Worm (Caenorhabditis elegans): Measurements from ENCODE around the gene scl-23.

DNA sequence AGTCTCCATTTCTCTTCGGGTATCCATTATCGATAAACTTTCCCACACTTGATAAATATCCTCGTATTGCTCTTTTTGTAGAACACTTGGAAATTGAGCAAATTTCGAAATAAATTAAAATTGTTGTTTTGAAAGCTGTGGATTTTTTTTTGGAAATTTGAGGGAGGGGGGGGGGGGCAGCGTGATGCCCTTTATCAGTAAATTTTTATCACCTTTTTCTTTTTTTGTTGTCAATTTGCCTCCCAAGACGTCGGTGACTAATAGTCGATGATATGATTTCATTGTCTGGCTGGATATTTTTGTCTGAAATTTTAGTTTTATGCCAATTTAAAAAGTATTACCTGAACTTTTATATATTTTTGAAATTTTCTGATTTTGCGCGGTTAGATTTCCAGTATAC, at the start of gene scl-23:
- TF ChIP-seq nhr-12 (tag; optimal IDR thresholded peaks at IDR 0.05) = no peak
- no peak for TF ChIP-seq elt-3 (tag; optimal IDR thresholded peaks at IDR 0.05)
- no peak for TF ChIP-seq ces-1 (GFP tag; optimal IDR thresholded peaks at IDR 0.05)
- TF ChIP-seq nhr-237 (tag; optimal IDR thresholded peaks at IDR 0.05) = no peak
- no peak for TF ChIP-seq sptf-1 (tag; optimal IDR thresholded peaks at IDR 0.05)
- no peak for TF ChIP-seq ceh-39 (tag; optimal IDR thresholded peaks at IDR 0.05)
- TF ChIP-seq hlh-1 (tag; optimal IDR thresholded peaks at IDR 0.05) = no peak
- TF ChIP-seq nhr-28 (tag; optimal IDR thresholded peaks at IDR 0.05) = no peak
- no peak for TF ChIP-seq nhr-2 (tag; optimal IDR thresholded peaks at IDR 0.05)
- no peak for TF ChIP-seq bed-3 (GFP tag; optimal IDR thresholded peaks at IDR 0.05)
- TF ChIP-seq ztf-11 (tag; optimal IDR thresholded peaks at IDR 0.05) = no peak
- TF ChIP-seq sem-2 (GFP tag; optimal IDR thresholded peaks at IDR 0.05) = no peak
- TF ChIP-seq elt-1 (tag; optimal IDR thresholded peaks at IDR 0.05; ENCODE audit: borderline replicate concordance, insufficient read depth) = no peak
